Fruit fly (Drosophila melanogaster): ENCODE measurements around the gene CG6983.

Gene CG6983

dm6 chr3L:8394132-8394531, 55.0 kb downstream of the CG6983 start:
- TF ChIP-seq CG9948 (tag; optimal IDR thresholded peaks at IDR 0.05): no peak
- no peak for TF ChIP-seq EcR (GFP tag; optimal IDR thresholded peaks at IDR 0.05)
- TF ChIP-seq CG34367 (tag; optimal IDR thresholded peaks at IDR 0.05): no peak

dm6 chr3L:8393549-8393948, 55.6 kb downstream of the CG6983 start, which contains the start of gene Jon66Cii:
TSS of gene Jon66Cii (minus strand) at chr3L:8393649.
- TF ChIP-seq CG12605 (GFP tag; IDR thresholded peaks at IDR 0.05) (no peak), CG10348 (GFP tag; IDR thresholded peaks at IDR 0.05) (no peak), CG8159 (tag; optimal IDR thresholded peaks at IDR 0.05) (no peak), CG4496 (GFP tag; IDR thresholded peaks at IDR 0.05) (no peak), D1 (tag; optimal IDR thresholded peaks at IDR 0.05) (no peak), CG32121 (GFP tag; IDR thresholded peaks at IDR 0.05) (no peak), rn (GFP tag; IDR thresholded peaks at IDR 0.05) (no peak), EcR (GFP tag; optimal IDR thresholded peaks at IDR 0.05) (no peak), Ets98B (GFP tag; IDR thresholded peaks at IDR 0.05) (no peak), CG14655 (GFP tag; optimal IDR thresholded peaks at IDR 0.05) (no peak), CG17806 (tag; optimal IDR thresholded peaks at IDR 0.05) (no peak), gl (tag; optimal IDR thresholded peaks at IDR 0.05) (no peak), CG13204 (GFP tag; optimal IDR thresholded peaks at IDR 0.05) (no peak), CG9948 (tag; optimal IDR thresholded peaks at IDR 0.05) (no peak)

Measured in whole organism, pupa.